Fruit fly (Drosophila melanogaster): ENCODE results near the gene CG3434.

Gene CG3434

DNA sequence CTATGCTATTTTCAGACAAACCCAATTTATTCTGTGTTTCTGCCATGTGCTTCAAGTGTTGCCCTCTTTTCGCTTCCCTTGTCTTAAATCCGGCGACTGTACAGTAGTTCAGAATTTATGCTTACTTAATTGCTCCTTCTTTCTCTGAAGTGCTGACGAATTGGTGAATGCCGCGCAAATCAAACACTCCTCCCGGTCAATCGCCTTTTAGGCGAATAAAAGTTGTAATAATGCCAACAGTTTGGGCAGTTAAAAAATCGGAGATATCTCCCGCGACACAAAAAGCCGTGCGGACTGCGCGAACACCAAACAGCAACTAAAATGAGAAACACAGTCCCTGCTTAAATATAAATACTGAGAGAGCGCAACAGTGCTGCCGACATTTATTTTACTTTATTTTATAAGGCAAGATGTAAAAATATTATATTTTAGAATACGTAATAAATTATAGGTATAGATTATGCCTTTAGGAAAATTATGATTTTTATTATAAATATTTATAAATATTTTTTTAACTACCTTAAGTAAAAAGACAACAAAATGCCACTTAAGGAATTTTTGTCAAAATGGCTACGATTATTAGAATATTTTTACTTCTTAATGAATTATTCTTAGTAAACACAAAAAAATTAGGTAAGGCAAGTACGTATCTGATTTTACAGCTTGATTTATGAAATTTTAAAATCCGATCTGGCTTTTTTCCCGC lies 44.6 kb upstream of the CG3434 start, which contains the start of gene path:
path (minus strand) TSS at position 322 of the 706 bp plus-strand sequence.
- TF ChIP-seq fd96Ca (GFP tag; IDR thresholded peaks at IDR 0.05): no peak
- TF ChIP-seq CG17806 (tag; optimal IDR thresholded peaks at IDR 0.05): peak; percentile 12
- TF ChIP-seq CG8301 (tag; optimal IDR thresholded peaks at IDR 0.05): no peak
- TF ChIP-seq CG8159 (tag; optimal IDR thresholded peaks at IDR 0.05): peak; percentile 76
- TF ChIP-seq CG15710 (tag; optimal IDR thresholded peaks at IDR 0.05): peak; percentile 45
- TF ChIP-seq CG4496 (GFP tag; IDR thresholded peaks at IDR 0.05): peak; percentile 56; the same call in 1 of the 3 replicates
- peak; percentile 80 for TF ChIP-seq D1 (tag; optimal IDR thresholded peaks at IDR 0.05)
- no peak for TF ChIP-seq Pif1A (GFP tag; optimal IDR thresholded peaks at IDR 0.05)
- TF ChIP-seq CG9948 (tag; optimal IDR thresholded peaks at IDR 0.05): peak; percentile 55
- TF ChIP-seq gl (tag; optimal IDR thresholded peaks at IDR 0.05): no peak
- TF ChIP-seq CG13204 (GFP tag; optimal IDR thresholded peaks at IDR 0.05): no peak
- no peak for TF ChIP-seq CG12605 (GFP tag; IDR thresholded peaks at IDR 0.05)
- TF ChIP-seq CG32121 (GFP tag; IDR thresholded peaks at IDR 0.05): peak; percentile 12; the same call in 1 of the 2 replicates
- TF ChIP-seq rn (GFP tag; IDR thresholded peaks at IDR 0.05): no peak
- peak; percentile 1 for TF ChIP-seq Pif1B (GFP tag; optimal IDR thresholded peaks at IDR 0.05)
- peak; percentile 58 for TF ChIP-seq EcR (GFP tag; optimal IDR thresholded peaks at IDR 0.05)
- peak; percentile 19; the same call in 1 of the 2 replicates for TF ChIP-seq Ets98B (GFP tag; IDR thresholded peaks at IDR 0.05)
- TF ChIP-seq CG14655 (GFP tag; optimal IDR thresholded peaks at IDR 0.05): peak; percentile 44
- no peak for TF ChIP-seq CG10348 (GFP tag; IDR thresholded peaks at IDR 0.05)
- TF ChIP-seq CG34367 (tag; optimal IDR thresholded peaks at IDR 0.05): no peak
- TF ChIP-seq Snoo (tag; optimal IDR thresholded peaks at IDR 0.05): peak; percentile 46

DNA sequence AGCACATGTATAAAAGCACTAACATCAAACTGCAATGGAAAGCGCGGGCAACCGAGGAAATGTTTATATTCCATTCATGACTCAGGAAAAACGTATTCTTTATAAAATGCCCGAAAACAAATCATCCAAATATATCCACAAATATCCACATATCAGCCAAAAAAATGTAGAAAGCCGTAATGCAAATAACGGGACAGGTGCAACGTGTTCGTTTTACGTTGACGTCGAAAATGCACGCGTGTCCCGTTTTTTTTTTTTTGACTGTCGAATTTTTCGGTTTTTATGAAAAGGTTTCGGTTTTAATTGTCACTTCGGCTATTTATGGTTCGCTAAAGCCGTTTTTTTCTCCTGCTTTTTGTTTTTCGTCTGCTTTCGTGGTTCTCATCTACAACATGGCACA lies 43.9 kb upstream of the CG3434 start:
- TF ChIP-seq CG8301 (tag; optimal IDR thresholded peaks at IDR 0.05): no peak
- no peak for TF ChIP-seq Ets98B (GFP tag; IDR thresholded peaks at IDR 0.05)
- no peak for TF ChIP-seq CG12605 (GFP tag; IDR thresholded peaks at IDR 0.05)
- TF ChIP-seq CG4496 (GFP tag; IDR thresholded peaks at IDR 0.05): no peak
- no peak for TF ChIP-seq Pif1A (GFP tag; optimal IDR thresholded peaks at IDR 0.05)
- no peak for TF ChIP-seq CG15710 (tag; optimal IDR thresholded peaks at IDR 0.05)

- peak; percentile 39 for TF ChIP-seq CG17806 (tag; optimal IDR thresholded peaks at IDR 0.05)
- TF ChIP-seq Pif1A (GFP tag; optimal IDR thresholded peaks at IDR 0.05): peak; percentile 7
- no peak for TF ChIP-seq Snoo (tag; optimal IDR thresholded peaks at IDR 0.05)
- TF ChIP-seq CG12605 (GFP tag; IDR thresholded peaks at IDR 0.05): no peak
- 0 out of 3 replicates have a peak, but pooled peaks have one; percentile 9 for TF ChIP-seq CG4496 (GFP tag; IDR thresholded peaks at IDR 0.05)
- TF ChIP-seq CG8301 (tag; optimal IDR thresholded peaks at IDR 0.05): peak; percentile 31
- no peak for TF ChIP-seq rn (GFP tag; IDR thresholded peaks at IDR 0.05)
- TF ChIP-seq CG32121 (GFP tag; IDR thresholded peaks at IDR 0.05): 0 out of 2 replicates have a peak, but pooled peaks have one; percentile 21
- TF ChIP-seq CG9948 (tag; optimal IDR thresholded peaks at IDR 0.05): peak; percentile 38
- TF ChIP-seq EcR (GFP tag; optimal IDR thresholded peaks at IDR 0.05): no peak
- peak; percentile 8 for TF ChIP-seq Pif1B (GFP tag; optimal IDR thresholded peaks at IDR 0.05)
- no peak for TF ChIP-seq CG13204 (GFP tag; optimal IDR thresholded peaks at IDR 0.05)
Observed at dm6 chr3L:9503552-9504317, 43.1 kb upstream of the CG3434 start.

DNA sequence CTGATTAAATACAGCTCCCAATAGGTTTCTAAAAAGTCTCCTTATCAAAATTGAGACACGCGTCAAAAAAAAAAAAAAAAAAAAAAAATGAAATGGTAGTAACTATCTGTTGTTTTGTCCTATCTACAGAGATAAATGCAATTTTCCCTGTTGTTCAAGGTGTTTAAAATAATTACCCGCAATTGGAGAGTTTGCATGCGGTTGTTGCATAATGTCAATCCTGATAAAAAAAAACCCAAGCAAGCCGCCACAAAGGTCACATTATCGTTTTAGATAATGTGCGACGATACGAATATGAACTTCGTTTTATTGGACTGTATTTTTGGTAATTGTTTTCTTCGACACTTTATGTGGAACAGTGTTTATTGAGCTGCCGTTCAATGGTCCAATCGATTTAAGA lies 42.3 kb upstream of the CG3434 start:
- TF ChIP-seq D1 (tag; optimal IDR thresholded peaks at IDR 0.05) (no peak), CG12605 (GFP tag; IDR thresholded peaks at IDR 0.05) (no peak), Snoo (tag; optimal IDR thresholded peaks at IDR 0.05) (no peak), CG17806 (tag; optimal IDR thresholded peaks at IDR 0.05) (no peak), CG10348 (GFP tag; IDR thresholded peaks at IDR 0.05) (no peak), rn (GFP tag; IDR thresholded peaks at IDR 0.05) (no peak), CG13204 (GFP tag; optimal IDR thresholded peaks at IDR 0.05) (no peak), Pif1B (GFP tag; optimal IDR thresholded peaks at IDR 0.05) (no peak), gl (tag; optimal IDR thresholded peaks at IDR 0.05) (no peak), CG4496 (GFP tag; IDR thresholded peaks at IDR 0.05) (no peak), CG8301 (tag; optimal IDR thresholded peaks at IDR 0.05) (no peak), CG9948 (tag; optimal IDR thresholded peaks at IDR 0.05) (no peak), CG14655 (GFP tag; optimal IDR thresholded peaks at IDR 0.05) (no peak), Pif1A (GFP tag; optimal IDR thresholded peaks at IDR 0.05) (no peak), CG32121 (GFP tag; IDR thresholded peaks at IDR 0.05) (no peak), CG34367 (tag; optimal IDR thresholded peaks at IDR 0.05) (no peak), Ets98B (GFP tag; IDR thresholded peaks at IDR 0.05) (no peak), EcR (GFP tag; optimal IDR thresholded peaks at IDR 0.05) (no peak), CG8159 (tag; optimal IDR thresholded peaks at IDR 0.05) (no peak), CG15710 (tag; optimal IDR thresholded peaks at IDR 0.05) (no peak)

dm6 chr3L:9502294-9502693 lies 41.7 kb upstream of the CG3434 start:
- TF ChIP-seq rn (GFP tag; IDR thresholded peaks at IDR 0.05) (no peak), Ets98B (GFP tag; IDR thresholded peaks at IDR 0.05) (no peak), CG13204 (GFP tag; optimal IDR thresholded peaks at IDR 0.05) (no peak), CG8159 (tag; optimal IDR thresholded peaks at IDR 0.05) (no peak), fd96Ca (GFP tag; IDR thresholded peaks at IDR 0.05) (no peak), CG32121 (GFP tag; IDR thresholded peaks at IDR 0.05) (no peak), Pif1B (GFP tag; optimal IDR thresholded peaks at IDR 0.05) (no peak), CG8301 (tag; optimal IDR thresholded peaks at IDR 0.05) (no peak), Pif1A (GFP tag; optimal IDR thresholded peaks at IDR 0.05) (no peak), Snoo (tag; optimal IDR thresholded peaks at IDR 0.05) (no peak), D1 (tag; optimal IDR thresholded peaks at IDR 0.05) (no peak), CG10348 (GFP tag; IDR thresholded peaks at IDR 0.05) (no peak), CG9948 (tag; optimal IDR thresholded peaks at IDR 0.05) (no peak), CG12605 (GFP tag; IDR thresholded peaks at IDR 0.05) (no peak), EcR (GFP tag; optimal IDR thresholded peaks at IDR 0.05) (no peak), CG4496 (GFP tag; IDR thresholded peaks at IDR 0.05) (no peak), CG34367 (tag; optimal IDR thresholded peaks at IDR 0.05) (no peak), gl (tag; optimal IDR thresholded peaks at IDR 0.05) (no peak), CG17806 (tag; optimal IDR thresholded peaks at IDR 0.05) (no peak)

Data from whole organism, pupa.